Fruit fly (Drosophila melanogaster): ENCODE results near the gene Eig71Eh.
A peak's percentile ranks its signal among the peaks of the same experiment; 100 is the strongest.

Eig71Eh gene

dm6 chr3L:15641590-15642019 is 17.6 kb downstream of the Eig71Eh start:
- no peak for TF ChIP-seq Clk (GFP tag; optimal IDR thresholded peaks at IDR 0.05)
- no peak for TF ChIP-seq CG11617 (GFP tag; optimal IDR thresholded peaks at IDR 0.05)
- no peak for TF ChIP-seq CG14711 (tag; optimal IDR thresholded peaks at IDR 0.05)

- TF ChIP-seq CG33017 (tag; optimal IDR thresholded peaks at IDR 0.05) (no peak), CG7101 (tag; optimal IDR thresholded peaks at IDR 0.05) (no peak), ovo (GFP tag; optimal IDR thresholded peaks at IDR 0.05) (no peak), tj (GFP tag; optimal IDR thresholded peaks at IDR 0.05) (no peak), CG12768 (GFP tag; optimal IDR thresholded peaks at IDR 0.05) (no peak), kay (GFP tag; ENCODE audit: borderline replicate concordance) (no peak), cnc (optimal IDR thresholded peaks at IDR 0.05) (no peak), Mnt (GFP tag; optimal IDR thresholded peaks at IDR 0.05) (no peak), CG14711 (tag; optimal IDR thresholded peaks at IDR 0.05) (no peak), CG5204 (GFP tag; optimal IDR thresholded peaks at IDR 0.05) (no peak), CG7045 (GFP tag; optimal IDR thresholded peaks at IDR 0.05) (no peak), CG1620 (GFP tag; optimal IDR thresholded peaks at IDR 0.05) (no peak), CG11617 (GFP tag; optimal IDR thresholded peaks at IDR 0.05) (no peak), pad (GFP tag; optimal IDR thresholded peaks at IDR 0.05) (no peak), Clk (GFP tag; optimal IDR thresholded peaks at IDR 0.05) (no peak), toe (GFP tag; optimal IDR thresholded peaks at IDR 0.05) (no peak), bab1 (GFP tag; optimal IDR thresholded peaks at IDR 0.05) (no peak)
Measured at dm6 chr3L:15639978-15640377, 19.3 kb downstream of the Eig71Eh start.

dm6 chr3L:15638524-15638923 is 20.7 kb downstream of the Eig71Eh start:
- TF ChIP-seq cnc (optimal IDR thresholded peaks at IDR 0.05) (no peak), CG5204 (GFP tag; optimal IDR thresholded peaks at IDR 0.05) (no peak), Crg-1 (GFP tag; optimal IDR thresholded peaks at IDR 0.05) (no peak), CG33017 (tag; optimal IDR thresholded peaks at IDR 0.05) (no peak), CG1620 (GFP tag; optimal IDR thresholded peaks at IDR 0.05) (no peak), Clk (GFP tag; optimal IDR thresholded peaks at IDR 0.05) (no peak), toe (GFP tag; optimal IDR thresholded peaks at IDR 0.05) (no peak), CG14711 (tag; optimal IDR thresholded peaks at IDR 0.05) (no peak), Mnt (GFP tag; optimal IDR thresholded peaks at IDR 0.05) (no peak), ovo (GFP tag; optimal IDR thresholded peaks at IDR 0.05) (no peak), kay (GFP tag; ENCODE audit: borderline replicate concordance) (no peak), tj (GFP tag; optimal IDR thresholded peaks at IDR 0.05) (no peak), CG11617 (GFP tag; optimal IDR thresholded peaks at IDR 0.05) (no peak), CG7045 (GFP tag; optimal IDR thresholded peaks at IDR 0.05) (no peak), bab1 (GFP tag; optimal IDR thresholded peaks at IDR 0.05) (no peak), CG7101 (tag; optimal IDR thresholded peaks at IDR 0.05) (no peak), CG12768 (GFP tag; optimal IDR thresholded peaks at IDR 0.05) (no peak)

dm6 chr3L:15637618-15638017 is 21.6 kb downstream of the Eig71Eh start:
- TF ChIP-seq bab1 (GFP tag; optimal IDR thresholded peaks at IDR 0.05) (no peak), Crg-1 (GFP tag; optimal IDR thresholded peaks at IDR 0.05) (no peak), Mnt (GFP tag; optimal IDR thresholded peaks at IDR 0.05) (no peak), kay (GFP tag; ENCODE audit: borderline replicate concordance) (peak; percentile 49), tj (GFP tag; optimal IDR thresholded peaks at IDR 0.05) (no peak), CG1620 (GFP tag; optimal IDR thresholded peaks at IDR 0.05) (no peak), pad (GFP tag; optimal IDR thresholded peaks at IDR 0.05) (no peak), toe (GFP tag; optimal IDR thresholded peaks at IDR 0.05) (no peak)

- TF ChIP-seq CG1620 (GFP tag; optimal IDR thresholded peaks at IDR 0.05) (no peak), pad (GFP tag; optimal IDR thresholded peaks at IDR 0.05) (no peak), cic (GFP tag; optimal IDR thresholded peaks at IDR 0.05) (no peak), CG12768 (GFP tag; optimal IDR thresholded peaks at IDR 0.05) (no peak), cnc (optimal IDR thresholded peaks at IDR 0.05) (no peak), ovo (GFP tag; optimal IDR thresholded peaks at IDR 0.05) (no peak), Hr96 (GFP tag; optimal IDR thresholded peaks at IDR 0.05) (no peak), CG7101 (tag; optimal IDR thresholded peaks at IDR 0.05) (no peak), CG33017 (tag; optimal IDR thresholded peaks at IDR 0.05) (no peak), Mnt (GFP tag; optimal IDR thresholded peaks at IDR 0.05) (no peak), bab1 (GFP tag; optimal IDR thresholded peaks at IDR 0.05) (no peak), CG11617 (GFP tag; optimal IDR thresholded peaks at IDR 0.05) (no peak), Clk (GFP tag; optimal IDR thresholded peaks at IDR 0.05) (no peak), CG5204 (GFP tag; optimal IDR thresholded peaks at IDR 0.05) (no peak), CG14711 (tag; optimal IDR thresholded peaks at IDR 0.05) (no peak), CG7045 (GFP tag; optimal IDR thresholded peaks at IDR 0.05) (no peak), kay (GFP tag; ENCODE audit: borderline replicate concordance) (no peak), tj (GFP tag; optimal IDR thresholded peaks at IDR 0.05) (no peak)
Measured at dm6 chr3L:15636978-15637377, 22.3 kb downstream of the Eig71Eh start.

- TF ChIP-seq CG33017 (tag; optimal IDR thresholded peaks at IDR 0.05) (peak; percentile 12), pad (GFP tag; optimal IDR thresholded peaks at IDR 0.05) (no peak), cic (GFP tag; optimal IDR thresholded peaks at IDR 0.05) (peak; percentile 69)
Measured at dm6 chr3L:15636359-15636758, 22.9 kb downstream of the Eig71Eh start.

dm6 chr3L:15634368-15635075 is 24.7 kb downstream of the Eig71Eh start:
- TF ChIP-seq CG12768 (GFP tag; optimal IDR thresholded peaks at IDR 0.05), result peak; percentile 10
- TF ChIP-seq bab1 (GFP tag; optimal IDR thresholded peaks at IDR 0.05), result no peak
- peak; percentile 1 for TF ChIP-seq CG5204 (GFP tag; optimal IDR thresholded peaks at IDR 0.05)
- TF ChIP-seq pad (GFP tag; optimal IDR thresholded peaks at IDR 0.05), result no peak
- peak; percentile 62 for TF ChIP-seq CG14711 (tag; optimal IDR thresholded peaks at IDR 0.05)
- TF ChIP-seq kay (GFP tag; ENCODE audit: borderline replicate concordance), result no peak
- no peak for TF ChIP-seq Clk (GFP tag; optimal IDR thresholded peaks at IDR 0.05)
- TF ChIP-seq CG33017 (tag; optimal IDR thresholded peaks at IDR 0.05), result peak; percentile 78
- TF ChIP-seq ovo (GFP tag; optimal IDR thresholded peaks at IDR 0.05), result no peak
- no peak for TF ChIP-seq tj (GFP tag; optimal IDR thresholded peaks at IDR 0.05)
- no peak for TF ChIP-seq CG1620 (GFP tag; optimal IDR thresholded peaks at IDR 0.05)
- TF ChIP-seq Hr96 (GFP tag; optimal IDR thresholded peaks at IDR 0.05), result no peak
- TF ChIP-seq toe (GFP tag; optimal IDR thresholded peaks at IDR 0.05), result no peak
- peak; percentile 28 for TF ChIP-seq cic (GFP tag; optimal IDR thresholded peaks at IDR 0.05)
- no peak for TF ChIP-seq cnc (optimal IDR thresholded peaks at IDR 0.05)
- TF ChIP-seq Mnt (GFP tag; optimal IDR thresholded peaks at IDR 0.05), result no peak
- peak; percentile 25 for TF ChIP-seq CG11617 (GFP tag; optimal IDR thresholded peaks at IDR 0.05)
- peak; percentile 13 for TF ChIP-seq CG7045 (GFP tag; optimal IDR thresholded peaks at IDR 0.05)
- peak; percentile 72 for TF ChIP-seq CG7101 (tag; optimal IDR thresholded peaks at IDR 0.05)
- no peak for TF ChIP-seq Crg-1 (GFP tag; optimal IDR thresholded peaks at IDR 0.05)
